Fruit fly (Drosophila melanogaster) whole organism, embryonic: ENCODE data around the gene CG8892.
A peak's percentile ranks its signal among the peaks of the same experiment; 100 is the strongest.

Source experiments
- ATbp ChIP-seq: fragments of 200-800 bp; sonication (Bioruptor generic); optimal IDR thresholded peaks from 2 replicates; lab custom pipeline; 2017; ENCODE audit warnings: missing biosample characterization, mild to moderate bottlenecking, missing genetic modification characterization, missing genetic modification reagents
- CG10565 ChIP-seq: fragments of 200-800 bp; sonication (Bioruptor generic); optimal IDR thresholded peaks from 3 replicates; lab custom pipeline; 2016; ENCODE audit warnings: missing biosample characterization, mild to moderate bottlenecking, missing genetic modification characterization
- CG10654 ChIP-seq: fragments of 200-800 bp; sonication (Bioruptor generic); optimal IDR thresholded peaks from 2 replicates; lab custom pipeline; 2016; ENCODE audit warnings: missing biosample characterization, missing genetic modification characterization
- CG12236 ChIP-seq: fragments of 200-800 bp; sonication (Bioruptor generic); optimal IDR thresholded peaks from 2 replicates; lab custom pipeline; 2016; ENCODE audit warnings: missing biosample characterization, missing genetic modification characterization
- CG12744 ChIP-seq: fragments of 200-800 bp; sonication (Bioruptor generic); optimal IDR thresholded peaks from 2 replicates; lab custom pipeline; 2016; ENCODE audit warnings: missing biosample characterization, missing genetic modification characterization
- CG17361 ChIP-seq: fragments of 200-800 bp; sonication (Bioruptor generic); IDR thresholded peaks from 3 replicates; pipeline ENCODE4 v1.3.6; 2022; ENCODE audit warnings: missing biosample characterization, missing genetic modification characterization
- CG2678 ChIP-seq: fragments of 200-800 bp; sonication (Bioruptor generic); optimal IDR thresholded peaks from 3 replicates; lab custom pipeline; 2019; ENCODE audit warnings: missing biosample characterization, mild to moderate bottlenecking, missing genetic modification characterization, moderate library complexity
- CG31365 ChIP-seq: fragments of 200-800 bp; sonication (Bioruptor generic); optimal IDR thresholded peaks from 2 replicates; lab custom pipeline; 2018; ENCODE audit warnings: missing biosample characterization, mild to moderate bottlenecking, missing genetic modification characterization
- CG34224 ChIP-seq: fragments of 200-800 bp; sonication (Bioruptor generic); IDR thresholded peaks from 3 replicates; pipeline ENCODE4 v1.3.6; 2022; ENCODE audit warnings: missing biosample characterization, missing genetic modification characterization; ENCODE audit not compliant: partially characterized antibody
- CG34422 ChIP-seq: fragments of 200-800 bp; sonication (Bioruptor generic); IDR thresholded peaks from 3 replicates; pipeline ENCODE4 v1.3.6; 2022; ENCODE audit warnings: missing biosample characterization, missing genetic modification characterization
- CG4282 ChIP-seq: fragments of 200-800 bp; sonication (Bioruptor generic); optimal IDR thresholded peaks from 2 replicates; lab custom pipeline; 2016; ENCODE audit warnings: missing biosample characterization, missing genetic modification characterization
- CG4404 ChIP-seq: fragments of 200-800 bp; sonication (Bioruptor generic); IDR thresholded peaks from 2 replicates; pipeline ENCODE4 v1.3.6; 2022; ENCODE audit warnings: missing biosample characterization, missing genetic modification characterization
- CG6272 ChIP-seq: fragments of 200-800 bp; sonication (Bioruptor generic); IDR thresholded peaks from 2 replicates; pipeline ENCODE4 v1.3.6; 2022; ENCODE audit warnings: missing biosample characterization, missing genetic modification characterization
- CG6654 ChIP-seq: fragments of 200-800 bp; sonication (Bioruptor generic); optimal IDR thresholded peaks from 2 replicates; lab custom pipeline; 2017; ENCODE audit warnings: missing biosample characterization, mild to moderate bottlenecking, missing genetic modification characterization
- CG6689 ChIP-seq: fragments of 200-800 bp; sonication (Bioruptor generic); IDR thresholded peaks from 2 replicates; pipeline ENCODE4 v1.3.6; 2022; ENCODE audit warnings: missing biosample characterization, missing genetic modification characterization
- CG6854 ChIP-seq: fragments of 200-800 bp; sonication (Bioruptor generic); optimal IDR thresholded peaks from 3 replicates; lab custom pipeline; 2017; ENCODE audit warnings: missing biosample characterization, mild to moderate bottlenecking, missing genetic modification characterization
- CG8281 ChIP-seq: fragments of 200-800 bp; sonication (Bioruptor generic); optimal IDR thresholded peaks from 2 replicates; lab custom pipeline; 2018; ENCODE audit warnings: missing biosample characterization, mild to moderate bottlenecking, missing genetic modification characterization, moderate library complexity
- CG8944 ChIP-seq: fragments of 200-800 bp; sonication (Bioruptor generic); optimal IDR thresholded peaks from 3 replicates; lab custom pipeline; 2016; ENCODE audit warnings: missing biosample characterization, missing genetic modification characterization
- D ChIP-seq, 2 experiments: fragments of 200-800 bp in 1 of 2; fragments of >200 bp in 1 of 2; sonication (Bioruptor generic) in 1 of 2; optimal IDR thresholded peaks; 2 replicates in 1 of 2; 3 replicates in 1 of 2; lab custom pipeline; 2017; ENCODE audit warnings: mild to moderate bottlenecking in 1 of 2, missing biosample characterization in 1 of 2, missing genetic modification characterization in 1 of 2, missing genetic modification reagents in 1 of 2
- Dp ChIP-seq: fragments of 200-800 bp; sonication (Bioruptor generic); optimal IDR thresholded peaks from 2 replicates; lab custom pipeline; 2018; ENCODE audit warnings: missing biosample characterization, mild to moderate bottlenecking, missing genetic modification characterization, moderate library complexity
- E2f1 ChIP-seq: fragments of 200-800 bp; sonication (Bioruptor generic); IDR thresholded peaks from 2 replicates; pipeline ENCODE4 v1.3.6; 2022; ENCODE audit warnings: missing biosample characterization, missing genetic modification characterization
- Ets97D ChIP-seq: fragments of 200-800 bp; sonication (Bioruptor generic); optimal IDR thresholded peaks from 3 replicates; lab custom pipeline; 2016; ENCODE audit warnings: missing biosample characterization, missing genetic modification characterization
- Gsc ChIP-seq: fragments of 200-800 bp; sonication (Bioruptor generic); IDR thresholded peaks from 2 replicates; pipeline ENCODE4 v1.3.6; 2022; ENCODE audit warnings: missing biosample characterization, missing genetic modification characterization
- Hey ChIP-seq: fragments of 200-800 bp; sonication (Bioruptor generic); optimal IDR thresholded peaks from 3 replicates; lab custom pipeline; 2018; ENCODE audit warnings: missing biosample characterization, mild to moderate bottlenecking, missing genetic modification characterization
- Hr39 ChIP-seq: fragments of >200 bp; optimal IDR thresholded peaks from 2 replicates; lab custom pipeline; 2017
- Hr78 ChIP-seq, 2 experiments: fragments of 200-800 bp in 1 of 2; fragments of >200 bp in 1 of 2; sonication (Bioruptor generic) in 1 of 2; optimal IDR thresholded peaks; 2 replicates each; lab custom pipeline; 2017 to 2019; ENCODE audit warnings: missing biosample characterization in 2 of 2, missing genetic modification characterization in 2 of 2, mild to moderate bottlenecking in 1 of 2, moderate library complexity in 1 of 2
- Mrtf ChIP-seq: fragments of 200-800 bp; sonication (Bioruptor generic); IDR thresholded peaks from 3 replicates; pipeline ENCODE4 v1.3.6; 2022; ENCODE audit warnings: missing biosample characterization, missing genetic modification characterization
- Myb ChIP-seq: fragments of 200-800 bp; sonication (Bioruptor generic); optimal IDR thresholded peaks from 2 replicates; lab custom pipeline; 2016; ENCODE audit warnings: missing biosample characterization, missing genetic modification characterization
- Tbp ChIP-seq: fragments of >200 bp; optimal IDR thresholded peaks from 2 replicates; lab custom pipeline; 2018; ENCODE audit warnings: missing biosample characterization, missing genetic modification characterization
- ase ChIP-seq: fragments of 200-800 bp; sonication (Bioruptor generic); IDR thresholded peaks from 3 replicates; pipeline ENCODE4 v1.3.6; 2022; ENCODE audit warnings: missing biosample characterization, missing genetic modification characterization
- az2 ChIP-seq: fragments of 200-800 bp; sonication (Bioruptor generic); optimal IDR thresholded peaks from 3 replicates; lab custom pipeline; 2016; ENCODE audit warnings: missing biosample characterization, missing genetic modification characterization
- bcd ChIP-seq: fragments of 200-800 bp; sonication (Bioruptor generic); optimal IDR thresholded peaks from 2 replicates; lab custom pipeline; 2017; ENCODE audit warnings: missing biosample characterization, mild to moderate bottlenecking, missing genetic modification characterization
- bowl ChIP-seq: fragments of 200-800 bp; sonication (Bioruptor generic); IDR thresholded peaks from 2 replicates; pipeline ENCODE4 v1.3.6; 2022; ENCODE audit warnings: missing biosample characterization, missing genetic modification characterization
- cad ChIP-seq: fragments of >200 bp; optimal IDR thresholded peaks from 2 replicates; lab custom pipeline; 2017; ENCODE audit warnings: missing biosample characterization, missing genetic modification characterization
- caup ChIP-seq: fragments of 200-800 bp; sonication (Bioruptor generic); optimal IDR thresholded peaks from 3 replicates; lab custom pipeline; 2017; ENCODE audit warnings: missing biosample characterization, mild to moderate bottlenecking, missing genetic modification characterization, moderate library complexity; ENCODE audit not compliant: severe bottlenecking
- ci ChIP-seq: fragments of 200-800 bp; sonication (Bioruptor generic); IDR thresholded peaks from 3 replicates; pipeline ENCODE4 v1.3.6; 2022; ENCODE audit warnings: missing biosample characterization, missing genetic modification characterization
- dati ChIP-seq: fragments of 200-800 bp; sonication (Bioruptor generic); IDR thresholded peaks from 2 replicates; pipeline ENCODE4 v1.3.6; 2022; ENCODE audit warnings: missing biosample characterization, missing genetic modification characterization
- dysf ChIP-seq: fragments of 200-800 bp; sonication (Bioruptor generic); IDR thresholded peaks from 3 replicates; pipeline ENCODE4 v1.3.6; 2022; ENCODE audit warnings: missing biosample characterization, missing genetic modification characterization
- gem ChIP-seq: fragments of 200-800 bp; sonication (Bioruptor generic); optimal IDR thresholded peaks from 2 replicates; lab custom pipeline; 2019; ENCODE audit warnings: missing biosample characterization, mild to moderate bottlenecking, missing genetic modification characterization, moderate library complexity
- ham ChIP-seq: fragments of 200-800 bp; sonication (Bioruptor generic); IDR thresholded peaks from 2 replicates; pipeline ENCODE4 v1.3.6; 2022; ENCODE audit warnings: missing biosample characterization, missing genetic modification characterization
- kah ChIP-seq: fragments of 200-800 bp; sonication (Bioruptor generic); optimal IDR thresholded peaks from 2 replicates; lab custom pipeline; 2018; ENCODE audit warnings: missing biosample characterization, mild to moderate bottlenecking, missing genetic modification characterization
- klu ChIP-seq: fragments of 200-800 bp; sonication (Bioruptor generic); IDR thresholded peaks from 2 replicates; pipeline ENCODE4 v1.3.6; 2022; ENCODE audit warnings: missing biosample characterization, missing genetic modification characterization
- oc ChIP-seq: fragments of 200-800 bp; sonication (Bioruptor generic); optimal IDR thresholded peaks from 2 replicates; lab custom pipeline; 2018; ENCODE audit warnings: missing biosample characterization, mild to moderate bottlenecking, missing genetic modification characterization, moderate library complexity
- repo ChIP-seq: fragments of 200-800 bp; sonication (Bioruptor generic); optimal IDR thresholded peaks from 2 replicates; lab custom pipeline; 2016; ENCODE audit warnings: missing biosample characterization, missing genetic modification characterization
- sd ChIP-seq: fragments of 200-800 bp; sonication (Bioruptor generic); optimal IDR thresholded peaks from 3 replicates; lab custom pipeline; 2018; ENCODE audit warnings: missing biosample characterization, mild to moderate bottlenecking, missing genetic modification characterization, moderate library complexity
- seq ChIP-seq: fragments of 200-800 bp; sonication (Bioruptor generic); IDR thresholded peaks from 2 replicates; pipeline ENCODE4 v1.3.6; 2022; ENCODE audit warnings: missing biosample characterization, missing genetic modification characterization
- so ChIP-seq: fragments of 200-800 bp; sonication (Bioruptor generic); IDR thresholded peaks from 3 replicates; pipeline ENCODE4 v1.3.6; 2022; ENCODE audit warnings: missing biosample characterization, missing genetic modification characterization
- stc ChIP-seq: fragments of 200-800 bp; sonication (Bioruptor generic); IDR thresholded peaks from 2 replicates; pipeline ENCODE4 v1.3.6; 2022; ENCODE audit warnings: missing biosample characterization, missing genetic modification characterization
- tap ChIP-seq: fragments of 200-800 bp; optimal IDR thresholded peaks from 3 replicates; lab custom pipeline; 2019; ENCODE audit warnings: missing biosample characterization, mild to moderate bottlenecking, missing genetic modification characterization, moderate library complexity
- trem ChIP-seq: fragments of 200-800 bp; optimal IDR thresholded peaks from 3 replicates; lab custom pipeline; 2019; ENCODE audit warnings: missing biosample characterization, mild to moderate bottlenecking, missing genetic modification characterization, moderate library complexity

Gene CG8892

DNA sequence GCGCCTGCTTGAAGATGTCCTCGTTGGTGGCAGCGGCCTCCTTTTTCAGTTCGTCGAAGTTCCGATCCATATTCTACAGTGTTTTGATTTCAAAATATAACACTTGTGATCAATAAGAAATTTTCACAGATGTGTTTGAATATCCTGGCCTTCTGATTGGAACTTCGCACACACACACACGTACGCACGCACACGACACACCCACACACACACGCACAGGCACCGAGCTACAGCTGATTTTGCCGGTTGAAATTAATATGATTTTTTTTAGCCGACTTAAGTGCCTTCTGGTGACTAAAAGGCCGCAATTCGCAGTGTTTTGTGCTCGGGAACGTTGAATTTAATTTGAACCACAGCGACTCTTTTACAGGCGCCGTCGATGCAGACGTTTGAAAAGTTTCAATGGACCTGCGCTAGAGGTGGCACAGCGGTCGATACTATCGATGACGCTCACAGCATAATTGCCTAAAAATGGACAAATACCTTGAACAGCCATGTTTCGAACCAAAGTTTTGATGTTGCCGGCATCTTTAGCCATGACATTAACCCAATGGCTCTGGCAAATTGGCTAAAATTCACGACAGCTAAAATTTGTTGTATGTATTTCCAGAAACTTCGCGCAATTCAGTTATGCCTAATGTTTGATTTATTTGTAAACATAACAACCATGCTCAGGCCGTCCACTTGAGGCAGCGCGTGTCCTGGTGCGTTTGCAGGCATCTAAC, 28.1 kb upstream of the CG8892 start, which contains the start of gene Rtnl1 (continued):
- TF ChIP-seq CG8944 (GFP tag; lab: Kevin White, UChicago), result no peak
- peak; percentile 46 for TF ChIP-seq CG12744
- no peak for TF ChIP-seq CG2678 (tag; lab: Kevin White, UChicago)
- peak; percentile 44 for TF ChIP-seq Tbp (GFP tag; lab: Kevin White, UChicago)
- no peak for TF ChIP-seq CG10565 (GFP tag; lab: Kevin White, UChicago)
- no peak for TF ChIP-seq kah (GFP tag; lab: Kevin White, UChicago)
- peak; percentile 2 for TF ChIP-seq gem (tag; lab: Kevin White, UChicago)
- no peak for TF ChIP-seq CG4282
- TF ChIP-seq CG12236 (GFP tag; lab: Kevin White, UChicago), result no peak
- no peak for TF ChIP-seq oc
- no peak for TF ChIP-seq CG4404 (GFP tag; lab: Robert Waterston, UW)
- peak; percentile 8 for TF ChIP-seq caup (GFP tag; lab: Kevin White, UChicago)
- no peak for TF ChIP-seq E2f1 (GFP tag; lab: Robert Waterston, UW)
- peak; percentile 49; the same call in 2 of the 3 replicates for TF ChIP-seq CG34422 (GFP tag; lab: Robert Waterston, UW)
- no peak for TF ChIP-seq CG8281 (tag; lab: Kevin White, UChicago)
- no peak for TF ChIP-seq Hr78 (GFP tag; optimal IDR thresholded peaks at IDR 0.05; lab: Kevin White, UChicago)
- no peak for TF ChIP-seq tap
- peak; percentile 87 for TF ChIP-seq Myb (GFP tag; lab: Kevin White, UChicago)
- no peak for TF ChIP-seq seq (GFP tag; lab: Robert Waterston, UW)
- TF ChIP-seq CG31365 (tag; lab: Kevin White, UChicago), result peak; percentile 47
- TF ChIP-seq cad (GFP tag; lab: Kevin White, UChicago), result no peak
- TF ChIP-seq bowl (GFP tag; lab: Robert Waterston, UW), result no peak
- peak; percentile 3 for TF ChIP-seq az2 (GFP tag; lab: Kevin White, UChicago)
- TF ChIP-seq CG6854 (GFP tag; lab: Kevin White, UChicago), result no peak
- TF ChIP-seq Gsc (GFP tag; lab: Robert Waterston, UW), result no peak
- 0 out of 2 replicates have a peak, but pooled peaks have one; percentile 46 for TF ChIP-seq CG6272
- no peak for TF ChIP-seq CG10654 (GFP tag; lab: Kevin White, UChicago)
- TF ChIP-seq CG17361 (GFP tag; lab: Robert Waterston, UW), result peak; percentile 50; the same call in 1 of the 3 replicates
- 0 out of 3 replicates have a peak, but pooled peaks have one; percentile 12 for TF ChIP-seq dysf (GFP tag; lab: Robert Waterston, UW)
- peak; percentile 88 for TF ChIP-seq sd (tag; lab: Kevin White, UChicago)
- peak; percentile 90 for TF ChIP-seq CG34224 (GFP tag; lab: Robert Waterston, UW)
- TF ChIP-seq Hey (tag; lab: Kevin White, UChicago), result no peak
- peak; percentile 57; the same call in 2 of the 3 replicates for TF ChIP-seq ci
- no peak for TF ChIP-seq Hr39 (lab: Kevin White, UChicago)
- TF ChIP-seq ham (GFP tag; lab: Robert Waterston, UW), result no peak
- TF ChIP-seq Dp (GFP tag; lab: Kevin White, UChicago), result peak; percentile 88
- no peak for TF ChIP-seq klu (GFP tag; lab: Robert Waterston, UW)
- peak; percentile 81 for TF ChIP-seq trem (tag; lab: Kevin White, UChicago)
- TF ChIP-seq ase, result no peak
- no peak for TF ChIP-seq CG6689
- peak; percentile 26 for TF ChIP-seq repo (GFP tag; lab: Kevin White, UChicago)
- no peak for TF ChIP-seq Mrtf (GFP tag; lab: Robert Waterston, UW)
- TF ChIP-seq D (optimal IDR thresholded peaks at IDR 0.05; lab: Kevin White, UChicago), result no peak
- TF ChIP-seq D (GFP tag; optimal IDR thresholded peaks at IDR 0.05; lab: Kevin White, UChicago), result no peak
- TF ChIP-seq bcd (GFP tag; lab: Kevin White, UChicago), result no peak
- TF ChIP-seq CG6654 (GFP tag; lab: Kevin White, UChicago), result peak; percentile 10
- TF ChIP-seq Ets97D, result peak; percentile 86
- TF ChIP-seq ATbp (GFP tag; lab: Kevin White, UChicago), result no peak
- no peak for TF ChIP-seq stc (GFP tag; lab: Robert Waterston, UW)
- no peak for TF ChIP-seq so (GFP tag; lab: Robert Waterston, UW)
- TF ChIP-seq dati (GFP tag; lab: Robert Waterston, UW), result no peak
